Worm (Caenorhabditis elegans) whole organism, L1 larva: ENCODE results near the gene rsr-2.

Experiments used
- C04F5.9 ChIP-seq: sonication (generic microtip); optimal IDR thresholded peaks from 2 replicates; lab custom pipeline; 2016; ENCODE audit warnings: missing genetic modification characterization, missing compliant biosample characterization
- C16A3.4 ChIP-seq: fragments of 150-350 bp; optimal IDR thresholded peaks from 2 replicates; lab custom pipeline; 2014; ENCODE audit warnings: missing biosample characterization, missing genetic modification characterization
- C34B4.2 ChIP-seq: sonication (generic microtip); optimal IDR thresholded peaks from 2 replicates; lab custom pipeline; 2017; ENCODE audit warnings: mild to moderate bottlenecking, missing genetic modification characterization, missing compliant biosample characterization
- ama-1 ChIP-seq: fragments of 150-350 bp; optimal IDR thresholded peaks from 2 replicates; lab custom pipeline; 2014
- blmp-1 ChIP-seq: fragments of 150-350 bp; optimal IDR thresholded peaks from 2 replicates; lab custom pipeline; 2014; ENCODE audit warnings: missing biosample characterization, missing genetic modification characterization
- ceh-63 ChIP-seq: fragments of 200-800 bp; sonication (Bioruptor generic); optimal IDR thresholded peaks from 2 replicates; lab custom pipeline; 2018; ENCODE audit warnings: mild to moderate bottlenecking, missing genetic modification characterization, missing compliant biosample characterization
- ceh-8 ChIP-seq: fragments of 200-800 bp; sonication (Bioruptor generic); optimal IDR thresholded peaks from 2 replicates; lab custom pipeline; 2018; ENCODE audit warnings: mild to moderate bottlenecking, missing genetic modification characterization, moderate library complexity, missing compliant biosample characterization
- ceh-82 ChIP-seq, 3 experiments: fragments of 150-350 bp in 1 of 3; sonication (generic microtip) in 2 of 3; optimal IDR thresholded peaks; 2 replicates each; lab custom pipeline; 2014 to 2017; ENCODE audit warnings: missing biosample characterization in 3 of 3, missing genetic modification characterization in 3 of 3
- ces-1 ChIP-seq: fragments of 150-350 bp; optimal IDR thresholded peaks from 2 replicates; lab custom pipeline; 2014; ENCODE audit warnings: missing biosample characterization, missing genetic modification reagents, missing genetic modification characterization
- dpl-1 ChIP-seq, 3 experiments: fragments of 150-350 bp in 2 of 3; sonication (generic microtip) in 1 of 3; optimal IDR thresholded peaks; 2 replicates each; lab custom pipeline; 2014 to 2017; ENCODE audit warnings: missing biosample characterization in 3 of 3, missing genetic modification characterization in 3 of 3, missing genetic modification reagents in 3 of 3
- egl-13 ChIP-seq: sonication (generic microtip); optimal IDR thresholded peaks from 2 replicates; lab custom pipeline; 2016; ENCODE audit warnings: missing genotype, missing genetic modification reagents, missing genetic modification characterization, missing compliant biosample characterization
- elt-2 ChIP-seq: sonication (generic microtip); optimal IDR thresholded peaks from 2 replicates; lab custom pipeline; 2016; ENCODE audit warnings: missing genetic modification characterization, mild to moderate bottlenecking, inconsistent platforms, missing compliant biosample characterization, missing genetic modification reagents
- elt-3 ChIP-seq, 6 experiments: fragments of 150-350 bp in 1 of 6; sonication (generic microtip); optimal IDR thresholded peaks; 2 replicates each; lab custom pipeline; 2017 to 2018; ENCODE audit warnings: missing biosample characterization in 6 of 6, missing genetic modification characterization in 6 of 6, inconsistent platforms in 1 of 6
- ets-5 ChIP-seq: fragments of 200-800 bp; sonication (Bioruptor generic); IDR thresholded peaks from 2 replicates; pipeline ENCODE4 v1.3.6; 2022; ENCODE audit warnings: missing genetic modification characterization, missing compliant biosample characterization
- fkh-8 ChIP-seq: sonication (generic microtip); optimal IDR thresholded peaks from 2 replicates; lab custom pipeline; 2016; ENCODE audit warnings: mild to moderate bottlenecking, missing genetic modification characterization, missing compliant biosample characterization
- hlh-17 ChIP-seq: fragments of 200-800 bp; sonication (Bioruptor generic); optimal IDR thresholded peaks from 2 replicates; lab custom pipeline; 2018; ENCODE audit warnings: missing genetic modification characterization, mild to moderate bottlenecking, missing compliant biosample characterization, moderate library complexity, borderline replicate concordance
- hpl-2 ChIP-seq: fragments of 150-350 bp; optimal IDR thresholded peaks from 2 replicates; lab custom pipeline; 2014; ENCODE audit warnings: missing biosample characterization, missing genetic modification reagents, missing genetic modification characterization
- isw-1 ChIP-seq: fragments of 200-800 bp; sonication (Bioruptor generic); IDR thresholded peaks from 2 replicates; pipeline ENCODE4 v1.3.6; 2022; ENCODE audit warnings: missing genetic modification characterization, missing compliant biosample characterization
- lin-14 ChIP-seq: fragments of 200-800 bp; sonication (Bioruptor generic); optimal IDR thresholded peaks from 2 replicates; lab custom pipeline; 2018; ENCODE audit warnings: mild to moderate bottlenecking, missing genetic modification characterization, moderate library complexity, missing compliant biosample characterization
- lin-35 ChIP-seq, 2 experiments: fragments of 150-350 bp; optimal IDR thresholded peaks; 2 replicates each; lab custom pipeline; 2014; ENCODE audit warnings: missing biosample characterization in 2 of 2, missing genetic modification characterization in 2 of 2, missing genetic modification reagents in 2 of 2
- lin-39 ChIP-seq: fragments of 150-350 bp; optimal IDR thresholded peaks from 2 replicates; lab custom pipeline; 2014; ENCODE audit warnings: missing biosample characterization, missing genetic modification reagents, missing genetic modification characterization
- lir-3 ChIP-seq: sonication (generic microtip); optimal IDR thresholded peaks from 2 replicates; lab custom pipeline; 2016; ENCODE audit warnings: mild to moderate bottlenecking, missing genetic modification characterization, moderate library complexity, missing compliant biosample characterization; ENCODE audit not compliant: poor library complexity
- lsy-2 ChIP-seq, 2 experiments: fragments of 150-350 bp; optimal IDR thresholded peaks; 2 replicates each; lab custom pipeline; 2014; ENCODE audit warnings: missing biosample characterization in 2 of 2, missing genetic modification characterization in 2 of 2
- mdl-1 ChIP-seq, 2 experiments: fragments of 150-350 bp; optimal IDR thresholded peaks; 2 replicates each; lab custom pipeline; 2014 to 2017; ENCODE audit warnings: missing biosample characterization in 2 of 2, missing genetic modification characterization in 2 of 2, inconsistent platforms in 1 of 2
- nhr-11 ChIP-seq: fragments of 150-350 bp; optimal IDR thresholded peaks from 2 replicates; lab custom pipeline; 2014; ENCODE audit warnings: missing biosample characterization, missing genetic modification characterization
- nhr-12 ChIP-seq: sonication (generic microtip); optimal IDR thresholded peaks from 2 replicates; lab custom pipeline; 2017; ENCODE audit warnings: missing biosample characterization, missing genetic modification characterization
- nhr-19 ChIP-seq: fragments of 200-800 bp; sonication (Bioruptor generic); conservative IDR thresholded peaks from 2 replicates; pipeline ENCODE4 v1.3.6; 2022; ENCODE audit warnings: missing genetic modification characterization, missing compliant biosample characterization
- nhr-20 ChIP-seq: sonication (generic microtip); optimal IDR thresholded peaks from 2 replicates; lab custom pipeline; 2016; ENCODE audit warnings: mild to moderate bottlenecking, missing genetic modification characterization, missing compliant biosample characterization
- nhr-237 ChIP-seq: fragments of 150-350 bp; optimal IDR thresholded peaks from 2 replicates; lab custom pipeline; 2014; ENCODE audit warnings: missing biosample characterization, missing genetic modification characterization
- nhr-47 ChIP-seq: sonication (generic microtip); optimal IDR thresholded peaks from 2 replicates; lab custom pipeline; 2016; ENCODE audit warnings: mild to moderate bottlenecking, missing genetic modification characterization, moderate library complexity, missing compliant biosample characterization
- nhr-71 ChIP-seq: sonication (generic microtip); optimal IDR thresholded peaks from 2 replicates; lab custom pipeline; 2016; ENCODE audit warnings: mild to moderate bottlenecking, missing genetic modification characterization, moderate library complexity, missing compliant biosample characterization
- nhr-77 ChIP-seq: fragments of 150-350 bp; optimal IDR thresholded peaks from 2 replicates; lab custom pipeline; 2014; ENCODE audit warnings: missing biosample characterization, missing genetic modification characterization
- nhr-85 ChIP-seq: sonication (generic microtip); peaks from one replicate; lab custom pipeline; 2016; ENCODE audit warnings: missing genetic modification characterization, inconsistent platforms, missing compliant biosample characterization
- nhr-90 ChIP-seq: sonication (generic microtip); optimal IDR thresholded peaks from 2 replicates; lab custom pipeline; 2016; ENCODE audit warnings: mild to moderate bottlenecking, missing genetic modification characterization, missing compliant biosample characterization; ENCODE audit not compliant: poor library complexity
- pag-3 ChIP-seq: sonication (generic microtip); optimal IDR thresholded peaks from 2 replicates; lab custom pipeline; 2017; ENCODE audit warnings: missing genetic modification characterization, mild to moderate bottlenecking, missing compliant biosample characterization, antibody characterized with exemption, borderline replicate concordance; ENCODE audit not compliant: insufficient read depth
- pax-3 ChIP-seq: fragments of 200-800 bp; sonication (Bioruptor generic); optimal IDR thresholded peaks from 2 replicates; lab custom pipeline; 2018; ENCODE audit warnings: mild to moderate bottlenecking, missing genetic modification characterization, moderate library complexity, missing compliant biosample characterization
- pqm-1 ChIP-seq: sonication (generic microtip); optimal IDR thresholded peaks from 3 replicates; lab custom pipeline; 2017; ENCODE audit warnings: missing biosample characterization, missing genetic modification characterization
- snpc-4 ChIP-seq: fragments of 150-350 bp; optimal IDR thresholded peaks from 2 replicates; lab custom pipeline; 2014; ENCODE audit warnings: missing biosample characterization, missing genetic modification characterization
- snu-23 ChIP-seq: sonication (generic microtip); optimal IDR thresholded peaks from 2 replicates; lab custom pipeline; 2016; ENCODE audit warnings: missing genetic modification characterization, missing compliant biosample characterization
- swsn-7 ChIP-seq: sonication (generic microtip); optimal IDR thresholded peaks from 2 replicates; lab custom pipeline; 2016; ENCODE audit warnings: missing genetic modification characterization, missing compliant biosample characterization
- tbx-2 ChIP-seq: sonication (generic microtip); optimal IDR thresholded peaks from 2 replicates; lab custom pipeline; 2016; ENCODE audit warnings: missing genetic modification characterization, missing compliant biosample characterization
- tlp-1 ChIP-seq: fragments of 150-350 bp; optimal IDR thresholded peaks from 2 replicates; lab custom pipeline; 2014; ENCODE audit warnings: missing biosample characterization, missing genetic modification characterization
- unc-130 ChIP-seq: fragments of 150-350 bp; optimal IDR thresholded peaks from 2 replicates; lab custom pipeline; 2017; ENCODE audit warnings: missing biosample characterization, missing genetic modification characterization, inconsistent platforms
- unc-30 ChIP-seq: sonication (generic microtip); optimal IDR thresholded peaks from 2 replicates; lab custom pipeline; 2017; ENCODE audit warnings: missing biosample characterization, missing genetic modification characterization
- xbp-1 ChIP-seq: sonication (generic microtip); optimal IDR thresholded peaks from 2 replicates; lab custom pipeline; 2016; ENCODE audit warnings: missing genetic modification characterization, missing compliant biosample characterization
- zag-1 ChIP-seq: fragments of 150-350 bp; optimal IDR thresholded peaks from 2 replicates; lab custom pipeline; 2014; ENCODE audit warnings: missing biosample characterization, missing genetic modification characterization
- zip-4 ChIP-seq: fragments of 200-800 bp; sonication (Bioruptor generic); optimal IDR thresholded peaks from 2 replicates; lab custom pipeline; 2018; ENCODE audit warnings: mild to moderate bottlenecking, missing genetic modification characterization, moderate library complexity, missing compliant biosample characterization

Gene rsr-2

ce11 chrII:12263971-12264554 lies 38.9 kb downstream of the rsr-2 start, which contains the start of gene faxc-1:
Gene faxc-1, plus strand, starts transcription at chrII:12264192.
- TF ChIP-seq nhr-90 (tag; lab: Kevin White, UChicago) = peak; percentile 43
- TF ChIP-seq egl-13 = no peak
- TF ChIP-seq snpc-4 (tag; lab: Kevin White, UChicago) = no peak
- peak in 1 of 2 experiments; percentile 31 for TF ChIP-seq lsy-2 (tag; optimal IDR thresholded peaks at IDR 0.05; lab: Kevin White, UChicago)
- TF ChIP-seq tlp-1 = no peak
- no peak for TF ChIP-seq ceh-82 (tag; optimal IDR thresholded peaks at IDR 0.05; lab: Kevin White, UChicago)
- TF ChIP-seq zip-4 = no peak
- no peak for TF ChIP-seq fkh-8 (tag; lab: Kevin White, UChicago)
- peak; percentile 45 for TF ChIP-seq blmp-1 (tag; lab: Kevin White, UChicago)
- peak; percentile 37 for TF ChIP-seq snu-23
- no peak for TF ChIP-seq nhr-12 (tag; lab: Kevin White, UChicago)
- TF ChIP-seq nhr-11 (tag; lab: Kevin White, UChicago) = no peak
- no peak for TF ChIP-seq nhr-237 (tag; lab: Kevin White, UChicago)
- no peak for TF ChIP-seq zag-1 (tag; lab: Kevin White, UChicago)
- TF ChIP-seq xbp-1 = no peak
- TF ChIP-seq lin-39 (tag; lab: Kevin White, UChicago) = no peak
- TF ChIP-seq C16A3.4 = no peak
- no peak for TF ChIP-seq ces-1
- TF ChIP-seq ama-1 = no peak
- TF ChIP-seq C34B4.2 (tag; lab: Kevin White, UChicago) = no peak
- no peak for TF ChIP-seq lir-3
- TF ChIP-seq tbx-2 (tag; lab: Kevin White, UChicago) = peak; percentile 42
- no peak for TF ChIP-seq pqm-1 (tag; lab: Kevin White, UChicago)
- peak; percentile 47 for TF ChIP-seq lin-14 (GFP tag; lab: Kevin White, UChicago)
- TF ChIP-seq nhr-77 (tag; lab: Kevin White, UChicago) = no peak
- no peak for TF ChIP-seq mdl-1 (tag; optimal IDR thresholded peaks at IDR 0.05; lab: Kevin White, UChicago)
- peak; percentile 59 for TF ChIP-seq pag-3 (tag; lab: Kevin White, UChicago)
- TF ChIP-seq lin-35 (GFP tag; optimal IDR thresholded peaks at IDR 0.05; lab: Kevin White, UChicago) = peak in 1 of 2 experiments; percentile 47
- peak; percentile 9 for TF ChIP-seq nhr-47 (tag; lab: Kevin White, UChicago)
- TF ChIP-seq nhr-19 (GFP tag; lab: Robert Waterston, UW) = peak; percentile 14; the same call in 1 of the 2 replicates
- no peak for TF ChIP-seq pax-3 (tag; lab: Kevin White, UChicago)
- TF ChIP-seq elt-2 (tag; lab: Kevin White, UChicago) = no peak
- no peak for TF ChIP-seq unc-30 (tag; lab: Kevin White, UChicago)
- TF ChIP-seq nhr-20 = peak; percentile 41
- TF ChIP-seq swsn-7 (tag; lab: Kevin White, UChicago) = no peak
- no peak for TF ChIP-seq ets-5 (GFP tag; lab: Robert Waterston, UW)
- TF ChIP-seq ceh-63 (GFP tag; lab: Kevin White, UChicago) = no peak
- TF ChIP-seq ceh-8 (GFP tag; lab: Kevin White, UChicago) = no peak
- TF ChIP-seq nhr-85 (tag; lab: Kevin White, UChicago) = peak; percentile 93
- TF ChIP-seq nhr-71 = peak; percentile 39
- TF ChIP-seq unc-130 = peak; percentile 54
- TF ChIP-seq isw-1 = no peak
- no peak for TF ChIP-seq dpl-1 (GFP tag; optimal IDR thresholded peaks at IDR 0.05; lab: Kevin White, UChicago)
- TF ChIP-seq C04F5.9 (tag; lab: Kevin White, UChicago) = no peak
- no peak for TF ChIP-seq hlh-17
- TF ChIP-seq hpl-2 (GFP tag; lab: Kevin White, UChicago) = no peak
- peak in 4 of 6 experiments; percentile 29 to 55 (median 48) for TF ChIP-seq elt-3 (tag; optimal IDR thresholded peaks at IDR 0.05; lab: Kevin White, UChicago)
